Fruit fly (Drosophila melanogaster) whole organism, wandering third instar larva: ENCODE results near the gene CG3982.

Experiments
- Abd-B ChIP-seq: fragments of >200 bp; optimal IDR thresholded peaks from 2 replicates; lab custom pipeline; 2017; ENCODE audit warnings: missing biosample characterization, missing genetic modification characterization
- br ChIP-seq: fragments of 200-800 bp; sonication (Bioruptor generic); optimal IDR thresholded peaks from 2 replicates; lab custom pipeline; 2016; ENCODE audit warnings: missing biosample characterization, missing genetic modification characterization
- jim ChIP-seq: fragments of 175-275, 200-325 bp; sonication (Bioruptor generic); optimal IDR thresholded peaks from 2 replicates; lab custom pipeline; 2016; ENCODE audit warnings: missing biosample characterization, mild to moderate bottlenecking, missing genetic modification characterization

- TF ChIP-seq jim (GFP tag; lab: Kevin White, UChicago) (no peak), Abd-B (GFP tag; lab: Kevin White, UChicago) (no peak), br (GFP tag; lab: Kevin White, UChicago) (no peak)
Measured at dm6 chr3L:9442625-9443282, 25.6 kb upstream of the CG3982 start, which contains the start of gene Srg3.
